Worm (Caenorhabditis elegans) whole organism, mixed stage, embryonic: ENCODE results near the gene citk-2.

Source experiments
- M03D4.4 ChIP-seq: sonication (generic microtip); optimal IDR thresholded peaks from 2 replicates; lab custom pipeline; 2017; ENCODE audit warnings: mild to moderate bottlenecking, missing genetic modification characterization, missing compliant biosample characterization
- bed-3 ChIP-seq: fragments of 200-800 bp; sonication (Bioruptor generic); optimal IDR thresholded peaks from 3 replicates; lab custom pipeline; 2018; ENCODE audit warnings: mild to moderate bottlenecking, missing genetic modification characterization, moderate library complexity, missing compliant biosample characterization
- blmp-1 ChIP-seq: fragments of 150-350 bp; optimal IDR thresholded peaks from 2 replicates; lab custom pipeline; 2014; ENCODE audit warnings: missing biosample characterization, missing genetic modification characterization
- elt-3 ChIP-seq: fragments of 150-350 bp; optimal IDR thresholded peaks from 2 replicates; lab custom pipeline; 2014; ENCODE audit warnings: missing biosample characterization, missing genetic modification characterization
- hlh-1 ChIP-seq: fragments of 150-350 bp; optimal IDR thresholded peaks from 2 replicates; lab custom pipeline; 2014; ENCODE audit warnings: missing biosample characterization, missing genetic modification reagents, missing genetic modification characterization
- lin-13 ChIP-seq: fragments of 150-350 bp; optimal IDR thresholded peaks from 2 replicates; lab custom pipeline; 2014; ENCODE audit warnings: missing biosample characterization, missing genetic modification characterization
- lin-32 ChIP-seq: fragments of 200-800 bp; sonication (Bioruptor generic); optimal IDR thresholded peaks from 2 replicates; lab custom pipeline; 2018; ENCODE audit warnings: mild to moderate bottlenecking, missing genetic modification characterization, missing compliant biosample characterization
- mab-5 ChIP-seq: fragments of 150-350 bp; optimal IDR thresholded peaks from 2 replicates; lab custom pipeline; 2014; ENCODE audit warnings: missing biosample characterization, missing genetic modification characterization
- nhr-12 ChIP-seq: fragments of 150-350 bp; optimal IDR thresholded peaks from 2 replicates; lab custom pipeline; 2014; ENCODE audit warnings: missing biosample characterization, missing genetic modification characterization
- nhr-28 ChIP-seq: fragments of 150-350 bp; optimal IDR thresholded peaks from 2 replicates; lab custom pipeline; 2014; ENCODE audit warnings: missing biosample characterization, missing genetic modification characterization
- pha-4 ChIP-seq: fragments of 150-350 bp; optimal IDR thresholded peaks from 2 replicates; lab custom pipeline; 2018; ENCODE audit warnings: missing biosample characterization, missing genetic modification reagents, missing genetic modification characterization
- snpc-4 ChIP-seq: fragments of 150-350 bp; optimal IDR thresholded peaks from 2 replicates; lab custom pipeline; 2014; ENCODE audit warnings: missing biosample characterization, missing genetic modification characterization
- sptf-1 ChIP-seq: sonication (generic microtip); optimal IDR thresholded peaks from 2 replicates; lab custom pipeline; 2017; ENCODE audit warnings: mild to moderate bottlenecking, missing genetic modification characterization, moderate library complexity, missing compliant biosample characterization
- unc-62 ChIP-seq: fragments of 150-350 bp; optimal IDR thresholded peaks from 2 replicates; lab custom pipeline; 2014; ENCODE audit warnings: missing biosample characterization, missing genetic modification reagents, missing genetic modification characterization

- no peak for TF ChIP-seq lin-32 (GFP tag; lab: Kevin White, UChicago)
- no peak for TF ChIP-seq elt-3 (tag; lab: Kevin White, UChicago)
- peak; percentile 53 for TF ChIP-seq lin-13 (tag; lab: Kevin White, UChicago)
- no peak for TF ChIP-seq bed-3
- TF ChIP-seq nhr-28 = no peak
- TF ChIP-seq pha-4 (tag; lab: Kevin White, UChicago) = no peak
- TF ChIP-seq M03D4.4 (tag; lab: Kevin White, UChicago) = no peak
- no peak for TF ChIP-seq mab-5 (tag; lab: Kevin White, UChicago)
- TF ChIP-seq blmp-1 (tag; lab: Kevin White, UChicago) = no peak
- no peak for TF ChIP-seq snpc-4
- TF ChIP-seq sptf-1 (tag; lab: Kevin White, UChicago) = no peak
- TF ChIP-seq nhr-12 (tag; lab: Kevin White, UChicago) = no peak
- TF ChIP-seq unc-62 (GFP tag; lab: Kevin White, UChicago) = no peak
- TF ChIP-seq hlh-1 = no peak
Observed at ce11 chrII:4999122-4999521, at the start of gene citk-2.
